Worm (Caenorhabditis elegans): ENCODE results near the gene F47D12.9.

DNA sequence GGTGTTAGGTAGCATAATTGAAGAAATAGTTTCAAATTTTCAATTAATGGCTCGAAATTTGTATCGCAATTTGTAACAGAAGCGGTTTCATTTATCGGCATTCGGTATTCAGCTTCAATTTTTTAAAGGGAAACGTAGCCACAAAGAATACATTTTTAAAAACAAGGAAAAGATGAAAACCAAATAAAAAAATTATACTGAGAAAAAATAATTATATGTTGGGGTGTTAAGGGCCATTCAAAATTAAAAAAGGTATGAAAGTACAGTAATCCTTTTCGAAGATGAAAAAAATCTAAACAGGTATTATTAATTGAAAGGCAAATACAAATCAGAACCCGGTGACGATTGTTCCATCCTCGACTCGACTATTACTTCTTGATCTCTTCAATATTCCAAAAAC lies 44.9 kb downstream of the F47D12.9 start, which contains the start of gene srg-1:
- TF ChIP-seq jun-1 (tag; optimal IDR thresholded peaks at IDR 0.05) (no peak), egl-27 (tag; optimal IDR thresholded peaks at IDR 0.05) (no peak), nhr-12 (tag; optimal IDR thresholded peaks at IDR 0.05) (no peak), daf-12 (tag; optimal IDR thresholded peaks at IDR 0.05) (no peak), R02D3.7 (tag; optimal IDR thresholded peaks at IDR 0.05) (no peak)

Measured in whole organism, L3 larva.